Fruit fly (Drosophila melanogaster): ENCODE measurements around the gene AMPKalpha.
A peak's percentile ranks its signal among the peaks of the same experiment; 100 is the strongest.

The AMPKalpha gene

dm6 chrX:1392875-1393274, 17.5 kb downstream of the AMPKalpha start, which contains the start of gene Rilpl (continued):
- peak; percentile 2 for TF ChIP-seq bab2 (GFP tag; optimal IDR thresholded peaks at IDR 0.05)
- no peak for TF ChIP-seq CG17328 (GFP tag; IDR thresholded peaks at IDR 0.05)
- peak; percentile 27 for TF ChIP-seq CG13894 (tag; optimal IDR thresholded peaks at IDR 0.05)
- no peak for TF ChIP-seq CG8290 (GFP tag; optimal IDR thresholded peaks at IDR 0.05)
- peak in 1 of 2 experiments; percentile 75 for TF ChIP-seq CG8290 (tag; optimal IDR thresholded peaks at IDR 0.05)
- TF ChIP-seq CG32532 (GFP tag; IDR thresholded peaks at IDR 0.05), result no peak; the same call in 1 of the 2 replicates
- peak; percentile 67 for TF ChIP-seq knrl (GFP tag; IDR thresholded peaks at IDR 0.05; ENCODE audit: partially characterized antibody)
- TF ChIP-seq sim (GFP tag; IDR thresholded peaks at IDR 0.05), result no peak
- peak; percentile 63 for TF ChIP-seq Meics (GFP tag; optimal IDR thresholded peaks at IDR 0.05)
- no peak for TF ChIP-seq cwo (GFP tag; optimal IDR thresholded peaks at IDR 0.05)
- peak; percentile 28 for TF ChIP-seq CG2116 (GFP tag; optimal IDR thresholded peaks at IDR 0.05)
- TF ChIP-seq gfzf (GFP tag; optimal IDR thresholded peaks at IDR 0.05), result peak; percentile 26
- peak; percentile 34 for TF ChIP-seq CG34376 (GFP tag; optimal IDR thresholded peaks at IDR 0.05)
- TF ChIP-seq CG10321 (GFP tag; IDR thresholded peaks at IDR 0.05), result no peak
- peak; percentile 67 for TF ChIP-seq Ets65A (GFP tag)
- peak; percentile 53 for TF ChIP-seq chm (GFP tag; IDR thresholded peaks at IDR 0.05)
- no peak for TF ChIP-seq NC2β (GFP tag; optimal IDR thresholded peaks at IDR 0.05)
- TF ChIP-seq CG3065 (GFP tag; optimal IDR thresholded peaks at IDR 0.05), result no peak
- TF ChIP-seq CG9932 (GFP tag; IDR thresholded peaks at IDR 0.05), result peak; percentile 54; the same call in 1 of the 2 replicates
- no peak for TF ChIP-seq HLH3B (GFP tag; IDR thresholded peaks at IDR 0.05)
- no peak for TF ChIP-seq kni (GFP tag; optimal IDR thresholded peaks at IDR 0.05)
- TF ChIP-seq Kr (GFP tag; optimal IDR thresholded peaks at IDR 0.05), result no peak
- peak; percentile 33; the same call in 1 of the 3 replicates for TF ChIP-seq row (GFP tag; IDR thresholded peaks at IDR 0.05)
- TF ChIP-seq CG8281 (tag; optimal IDR thresholded peaks at IDR 0.05), result no peak
- no peak for TF ChIP-seq aop (GFP tag; IDR thresholded peaks at IDR 0.05)
- TF ChIP-seq lilli (GFP tag; optimal IDR thresholded peaks at IDR 0.05), result peak; percentile 35
- TF ChIP-seq CG11723 (GFP tag; optimal IDR thresholded peaks at IDR 0.05), result no peak
- no peak for TF ChIP-seq ftz-f1 (GFP tag; optimal IDR thresholded peaks at IDR 0.05)
- no peak for TF ChIP-seq bcd (GFP tag; optimal IDR thresholded peaks at IDR 0.05)
- no peak for TF ChIP-seq disco-r (GFP tag; optimal IDR thresholded peaks at IDR 0.05)
- TF ChIP-seq CG7963 (GFP tag; IDR thresholded peaks at IDR 0.05; ENCODE audit: partially characterized antibody), result 0 out of 3 replicates have a peak, but pooled peaks have one; percentile 46
- TF ChIP-seq CG13287 (GFP tag; IDR thresholded peaks at IDR 0.05; ENCODE audit: partially characterized antibody), result peak; percentile 62
- no peak for TF ChIP-seq Lim3 (GFP tag; IDR thresholded peaks at IDR 0.05)
- TF ChIP-seq Awh (GFP tag; IDR thresholded peaks at IDR 0.05), result no peak
- no peak for TF ChIP-seq gcm2 (GFP tag; optimal IDR thresholded peaks at IDR 0.05)
- no peak for TF ChIP-seq CG7745 (tag; optimal IDR thresholded peaks at IDR 0.05)
- peak; percentile 30 for TF ChIP-seq tin (GFP tag; optimal IDR thresholded peaks at IDR 0.05)
- TF ChIP-seq PHDP (tag; optimal IDR thresholded peaks at IDR 0.05), result peak; percentile 12
- peak; percentile 77 for TF ChIP-seq trem (tag; optimal IDR thresholded peaks at IDR 0.05)
- no peak for TF ChIP-seq pan (optimal IDR thresholded peaks at IDR 0.05)
- peak in 1 of 2 experiments; percentile 34 for TF ChIP-seq pan (GFP tag; optimal IDR thresholded peaks at IDR 0.05 in 1 of 2, IDR thresholded peaks at IDR 0.05 in 1 of 2)
- TF ChIP-seq ash1 (GFP tag; optimal IDR thresholded peaks at IDR 0.05), result no peak
- no peak for TF ChIP-seq fd96Cb (tag; optimal IDR thresholded peaks at IDR 0.05)
- no peak for TF ChIP-seq tgo (GFP tag; IDR thresholded peaks at IDR 0.05)
- peak; percentile 29 for TF ChIP-seq dm (GFP tag; optimal IDR thresholded peaks at IDR 0.05)
- no peak for TF ChIP-seq ab (GFP tag; optimal IDR thresholded peaks at IDR 0.05)
- no peak for TF ChIP-seq Sox102F (GFP tag; optimal IDR thresholded peaks at IDR 0.05)
- no peak for TF ChIP-seq CG10274 (GFP tag; optimal IDR thresholded peaks at IDR 0.05)
- TF ChIP-seq mld (GFP tag; IDR thresholded peaks at IDR 0.05; ENCODE audit: partially characterized antibody), result no peak
- TF ChIP-seq onecut (GFP tag; IDR thresholded peaks at IDR 0.05), result no peak
- TF ChIP-seq CG17186 (GFP tag; optimal IDR thresholded peaks at IDR 0.05), result peak; percentile 90
- no peak for TF ChIP-seq CG13424 (tag; optimal IDR thresholded peaks at IDR 0.05)

Measured in whole organism, embryonic.